Worm (Caenorhabditis elegans) whole organism, L1 larva: ENCODE results near the gene gldi-9.

Source experiments
- C04F5.9 ChIP-seq: sonication (generic microtip); optimal IDR thresholded peaks from 2 replicates; lab custom pipeline; 2016; ENCODE audit warnings: missing genetic modification characterization, missing compliant biosample characterization
- C16A3.4 ChIP-seq: fragments of 150-350 bp; optimal IDR thresholded peaks from 2 replicates; lab custom pipeline; 2014; ENCODE audit warnings: missing biosample characterization, missing genetic modification characterization
- C34B4.2 ChIP-seq: sonication (generic microtip); optimal IDR thresholded peaks from 2 replicates; lab custom pipeline; 2017; ENCODE audit warnings: mild to moderate bottlenecking, missing genetic modification characterization, missing compliant biosample characterization
- F16B12.6 ChIP-seq: fragments of 150-350 bp; optimal IDR thresholded peaks from 2 replicates; lab custom pipeline; 2014; ENCODE audit warnings: missing biosample characterization, missing genetic modification characterization
- Y116A8C.19 ChIP-seq: sonication (generic microtip); optimal IDR thresholded peaks from 2 replicates; lab custom pipeline; 2016; ENCODE audit warnings: missing compliant biosample characterization, missing genetic modification characterization, borderline replicate concordance
- aha-1 ChIP-seq: fragments of 150-350 bp; optimal IDR thresholded peaks from 2 replicates; lab custom pipeline; 2014; ENCODE audit warnings: missing biosample characterization, missing genetic modification characterization
- alr-1 ChIP-seq: fragments of 200-800 bp; sonication (Bioruptor generic); optimal IDR thresholded peaks from 2 replicates; lab custom pipeline; 2018; ENCODE audit warnings: borderline replicate concordance, mild to moderate bottlenecking, missing genetic modification characterization, missing compliant biosample characterization
- ama-1 ChIP-seq: fragments of 150-350 bp; optimal IDR thresholded peaks from 2 replicates; lab custom pipeline; 2014
- blmp-1 ChIP-seq: fragments of 150-350 bp; optimal IDR thresholded peaks from 2 replicates; lab custom pipeline; 2014; ENCODE audit warnings: missing biosample characterization, missing genetic modification characterization
- ceh-8 ChIP-seq: fragments of 200-800 bp; sonication (Bioruptor generic); optimal IDR thresholded peaks from 2 replicates; lab custom pipeline; 2018; ENCODE audit warnings: mild to moderate bottlenecking, missing genetic modification characterization, moderate library complexity, missing compliant biosample characterization
- ceh-82 ChIP-seq, 3 experiments: fragments of 150-350 bp in 1 of 3; sonication (generic microtip) in 2 of 3; optimal IDR thresholded peaks; 2 replicates each; lab custom pipeline; 2014 to 2017; ENCODE audit warnings: missing biosample characterization in 3 of 3, missing genetic modification characterization in 3 of 3
- ces-1 ChIP-seq: fragments of 150-350 bp; optimal IDR thresholded peaks from 2 replicates; lab custom pipeline; 2014; ENCODE audit warnings: missing biosample characterization, missing genetic modification reagents, missing genetic modification characterization
- dpl-1 ChIP-seq, 3 experiments: fragments of 150-350 bp in 2 of 3; sonication (generic microtip) in 1 of 3; optimal IDR thresholded peaks; 2 replicates each; lab custom pipeline; 2014 to 2017; ENCODE audit warnings: missing biosample characterization in 3 of 3, missing genetic modification characterization in 3 of 3, missing genetic modification reagents in 3 of 3
- dsc-1 ChIP-seq: sonication (generic microtip); optimal IDR thresholded peaks from 2 replicates; lab custom pipeline; 2016; ENCODE audit warnings: mild to moderate bottlenecking, missing genetic modification characterization, missing compliant biosample characterization
- egl-13 ChIP-seq: sonication (generic microtip); optimal IDR thresholded peaks from 2 replicates; lab custom pipeline; 2016; ENCODE audit warnings: missing genotype, missing genetic modification reagents, missing genetic modification characterization, missing compliant biosample characterization
- egl-27 ChIP-seq, 2 experiments: fragments of 150-350 bp in 1 of 2; sonication (generic microtip); optimal IDR thresholded peaks; 3 replicates each; lab custom pipeline; 2017 to 2018; ENCODE audit warnings: missing biosample characterization in 2 of 2, missing genetic modification characterization in 2 of 2, missing genetic modification reagents in 2 of 2
- elt-2 ChIP-seq: sonication (generic microtip); optimal IDR thresholded peaks from 2 replicates; lab custom pipeline; 2016; ENCODE audit warnings: missing genetic modification characterization, mild to moderate bottlenecking, inconsistent platforms, missing compliant biosample characterization, missing genetic modification reagents
- fkh-10 ChIP-seq: sonication (generic microtip); optimal IDR thresholded peaks from 2 replicates; lab custom pipeline; 2017; ENCODE audit warnings: missing biosample characterization, missing genetic modification reagents, missing genetic modification characterization
- fkh-8 ChIP-seq: sonication (generic microtip); optimal IDR thresholded peaks from 2 replicates; lab custom pipeline; 2016; ENCODE audit warnings: mild to moderate bottlenecking, missing genetic modification characterization, missing compliant biosample characterization
- fos-1 ChIP-seq: fragments of 150-350 bp; optimal IDR thresholded peaks from 2 replicates; lab custom pipeline; 2014; ENCODE audit warnings: missing biosample characterization, missing genetic modification characterization
- grh-1 ChIP-seq: fragments of 200-800 bp; sonication (Bioruptor generic); IDR thresholded peaks from 2 replicates; pipeline ENCODE4 v1.3.6; 2022; ENCODE audit warnings: missing genetic modification reagents, missing genetic modification characterization, missing compliant biosample characterization
- hlh-17 ChIP-seq: fragments of 200-800 bp; sonication (Bioruptor generic); optimal IDR thresholded peaks from 2 replicates; lab custom pipeline; 2018; ENCODE audit warnings: missing genetic modification characterization, mild to moderate bottlenecking, missing compliant biosample characterization, moderate library complexity, borderline replicate concordance
- irx-1 ChIP-seq: sonication (generic microtip); optimal IDR thresholded peaks from 2 replicates; lab custom pipeline; 2016; ENCODE audit warnings: missing genetic modification characterization, missing compliant biosample characterization
- isw-1 ChIP-seq: fragments of 200-800 bp; sonication (Bioruptor generic); IDR thresholded peaks from 2 replicates; pipeline ENCODE4 v1.3.6; 2022; ENCODE audit warnings: missing genetic modification characterization, missing compliant biosample characterization
- jun-1 ChIP-seq: fragments of 150-350 bp; optimal IDR thresholded peaks from 2 replicates; lab custom pipeline; 2014; ENCODE audit warnings: missing biosample characterization, missing genetic modification reagents, missing genetic modification characterization
- lin-13 ChIP-seq: fragments of 150-350 bp; optimal IDR thresholded peaks from 2 replicates; lab custom pipeline; 2014; ENCODE audit warnings: missing biosample characterization, missing genetic modification reagents, missing genetic modification characterization
- lin-14 ChIP-seq: fragments of 200-800 bp; sonication (Bioruptor generic); optimal IDR thresholded peaks from 2 replicates; lab custom pipeline; 2018; ENCODE audit warnings: mild to moderate bottlenecking, missing genetic modification characterization, moderate library complexity, missing compliant biosample characterization
- lin-15B ChIP-seq: fragments of 150-350 bp; sonication (generic microtip); optimal IDR thresholded peaks from 3 replicates; lab custom pipeline; 2014; ENCODE audit warnings: missing biosample characterization, missing genetic modification characterization
- lin-35 ChIP-seq, 2 experiments: fragments of 150-350 bp; optimal IDR thresholded peaks; 2 replicates each; lab custom pipeline; 2014; ENCODE audit warnings: missing biosample characterization in 2 of 2, missing genetic modification characterization in 2 of 2, missing genetic modification reagents in 2 of 2
- lin-39 ChIP-seq: fragments of 150-350 bp; optimal IDR thresholded peaks from 2 replicates; lab custom pipeline; 2014; ENCODE audit warnings: missing biosample characterization, missing genetic modification reagents, missing genetic modification characterization
- lsy-2 ChIP-seq, 2 experiments: fragments of 150-350 bp; optimal IDR thresholded peaks; 2 replicates each; lab custom pipeline; 2014; ENCODE audit warnings: missing biosample characterization in 2 of 2, missing genetic modification characterization in 2 of 2
- mdl-1 ChIP-seq, 2 experiments: fragments of 150-350 bp; optimal IDR thresholded peaks; 2 replicates each; lab custom pipeline; 2014 to 2017; ENCODE audit warnings: missing biosample characterization in 2 of 2, missing genetic modification characterization in 2 of 2, inconsistent platforms in 1 of 2
- mep-1 ChIP-seq: fragments of 150-350 bp; optimal IDR thresholded peaks from 2 replicates; lab custom pipeline; 2014; ENCODE audit warnings: missing biosample characterization, missing genetic modification characterization
- nhr-11 ChIP-seq: fragments of 150-350 bp; optimal IDR thresholded peaks from 2 replicates; lab custom pipeline; 2014; ENCODE audit warnings: missing biosample characterization, missing genetic modification characterization
- nhr-20 ChIP-seq: sonication (generic microtip); optimal IDR thresholded peaks from 2 replicates; lab custom pipeline; 2016; ENCODE audit warnings: mild to moderate bottlenecking, missing genetic modification characterization, missing compliant biosample characterization
- nhr-47 ChIP-seq: sonication (generic microtip); optimal IDR thresholded peaks from 2 replicates; lab custom pipeline; 2016; ENCODE audit warnings: mild to moderate bottlenecking, missing genetic modification characterization, moderate library complexity, missing compliant biosample characterization
- nhr-76 ChIP-seq: sonication (generic microtip); optimal IDR thresholded peaks from 2 replicates; lab custom pipeline; 2017; ENCODE audit warnings: missing biosample characterization, missing genetic modification characterization
- nhr-77 ChIP-seq: fragments of 150-350 bp; optimal IDR thresholded peaks from 2 replicates; lab custom pipeline; 2014; ENCODE audit warnings: missing biosample characterization, missing genetic modification characterization
- nhr-84 ChIP-seq: sonication (generic microtip); optimal IDR thresholded peaks from 2 replicates; lab custom pipeline; 2017; ENCODE audit warnings: missing biosample characterization, missing genetic modification characterization
- nhr-90 ChIP-seq: sonication (generic microtip); optimal IDR thresholded peaks from 2 replicates; lab custom pipeline; 2016; ENCODE audit warnings: mild to moderate bottlenecking, missing genetic modification characterization, missing compliant biosample characterization; ENCODE audit not compliant: poor library complexity
- pag-3 ChIP-seq: sonication (generic microtip); optimal IDR thresholded peaks from 2 replicates; lab custom pipeline; 2017; ENCODE audit warnings: missing genetic modification characterization, mild to moderate bottlenecking, missing compliant biosample characterization, antibody characterized with exemption, borderline replicate concordance; ENCODE audit not compliant: insufficient read depth
- rnt-1 ChIP-seq: sonication (generic microtip); optimal IDR thresholded peaks from 2 replicates; lab custom pipeline; 2016; ENCODE audit warnings: mild to moderate bottlenecking, missing genetic modification characterization, moderate library complexity, missing compliant biosample characterization
- skn-1 ChIP-seq: fragments of 150-350 bp; optimal IDR thresholded peaks from 2 replicates; lab custom pipeline; 2014; ENCODE audit warnings: missing biosample characterization, missing genetic modification characterization
- snpc-4 ChIP-seq: fragments of 150-350 bp; optimal IDR thresholded peaks from 2 replicates; lab custom pipeline; 2014; ENCODE audit warnings: missing biosample characterization, missing genetic modification characterization
- snu-23 ChIP-seq: sonication (generic microtip); optimal IDR thresholded peaks from 2 replicates; lab custom pipeline; 2016; ENCODE audit warnings: missing genetic modification characterization, missing compliant biosample characterization
- sptf-1 ChIP-seq: fragments of 150-350 bp; optimal IDR thresholded peaks from 2 replicates; lab custom pipeline; 2014; ENCODE audit warnings: missing biosample characterization, missing genetic modification characterization
- sup-37 ChIP-seq: fragments of 200-800 bp; sonication (Bioruptor generic); optimal IDR thresholded peaks from 2 replicates; lab custom pipeline; 2018; ENCODE audit warnings: mild to moderate bottlenecking, missing genetic modification characterization, missing compliant biosample characterization
- tbx-2 ChIP-seq: sonication (generic microtip); optimal IDR thresholded peaks from 2 replicates; lab custom pipeline; 2016; ENCODE audit warnings: missing genetic modification characterization, missing compliant biosample characterization
- tlp-1 ChIP-seq: fragments of 150-350 bp; optimal IDR thresholded peaks from 2 replicates; lab custom pipeline; 2014; ENCODE audit warnings: missing biosample characterization, missing genetic modification characterization
- unc-62 ChIP-seq: fragments of 150-350 bp; optimal IDR thresholded peaks from 2 replicates; lab custom pipeline; 2014; ENCODE audit warnings: missing biosample characterization, missing genetic modification reagents, missing genetic modification characterization
- unc-86 ChIP-seq: sonication (generic microtip); optimal IDR thresholded peaks from 2 replicates; lab custom pipeline; 2016; ENCODE audit warnings: missing genetic modification characterization, missing compliant biosample characterization
- zip-4 ChIP-seq: fragments of 200-800 bp; sonication (Bioruptor generic); optimal IDR thresholded peaks from 2 replicates; lab custom pipeline; 2018; ENCODE audit warnings: mild to moderate bottlenecking, missing genetic modification characterization, moderate library complexity, missing compliant biosample characterization
- ztf-11 ChIP-seq, 2 experiments: sonication (generic microtip); optimal IDR thresholded peaks; 2 replicates each; lab custom pipeline; 2016 to 2017; ENCODE audit warnings: missing genetic modification characterization in 2 of 2, missing biosample characterization in 1 of 2, missing compliant biosample characterization in 1 of 2

The gldi-9 gene

ce11 chrIII:2804461-2804860 is 48.3 kb upstream of the gldi-9 start:
- TF ChIP-seq C16A3.4 (tag; lab: Kevin White, UChicago) (peak; percentile 62), blmp-1 (tag; lab: Kevin White, UChicago) (peak; percentile 61), pag-3 (no peak), fkh-10 (GFP tag; lab: Kevin White, UChicago) (no peak), Y116A8C.19 (tag; lab: Kevin White, UChicago) (no peak), egl-27 (tag; optimal IDR thresholded peaks at IDR 0.05; lab: Kevin White, UChicago) (no peak), lsy-2 (tag; optimal IDR thresholded peaks at IDR 0.05; lab: Kevin White, UChicago) (peak; percentile 76 to 79), mep-1 (tag; lab: Kevin White, UChicago) (peak; percentile 86), dpl-1 (GFP tag; optimal IDR thresholded peaks at IDR 0.05; lab: Kevin White, UChicago) (peak; percentile 65 to 78 (median 77)), snpc-4 (tag; lab: Kevin White, UChicago) (peak; percentile 48), nhr-47 (tag; lab: Kevin White, UChicago) (peak; percentile 44), zip-4 (GFP tag; lab: Kevin White, UChicago) (no peak), grh-1 (GFP tag; lab: Robert Waterston, UW) (peak; percentile 36; the same call in 1 of the 2 replicates), hlh-17 (GFP tag; lab: Kevin White, UChicago) (no peak), dsc-1 (tag; lab: Kevin White, UChicago) (peak; percentile 37), tbx-2 (tag; lab: Kevin White, UChicago) (peak; percentile 48), nhr-11 (no peak), isw-1 (GFP tag; lab: Robert Waterston, UW) (no peak), alr-1 (no peak), nhr-90 (tag; lab: Kevin White, UChicago) (peak; percentile 42), skn-1 (peak; percentile 14), rnt-1 (tag; lab: Kevin White, UChicago) (no peak), aha-1 (tag; lab: Kevin White, UChicago) (no peak), nhr-84 (tag; lab: Kevin White, UChicago) (no peak), ceh-82 (tag; optimal IDR thresholded peaks at IDR 0.05; lab: Kevin White, UChicago) (peak in 2 of 3 experiments; percentile 36 to 41), snu-23 (GFP tag; lab: Kevin White, UChicago) (peak; percentile 87), ces-1 (GFP tag; lab: Kevin White, UChicago) (no peak), ama-1 (lab: Kevin White, UChicago) (no peak), ztf-11 (tag; optimal IDR thresholded peaks at IDR 0.05; lab: Kevin White, UChicago) (no peak), nhr-76 (tag; lab: Kevin White, UChicago) (no peak), C04F5.9 (tag; lab: Kevin White, UChicago) (no peak), tlp-1 (tag; lab: Kevin White, UChicago) (no peak), nhr-77 (tag; lab: Kevin White, UChicago) (no peak), nhr-20 (peak; percentile 68), sptf-1 (tag; lab: Kevin White, UChicago) (no peak), ceh-8 (no peak), elt-2 (tag; lab: Kevin White, UChicago) (no peak), fos-1 (tag; lab: Kevin White, UChicago) (no peak), lin-35 (GFP tag; optimal IDR thresholded peaks at IDR 0.05; lab: Kevin White, UChicago) (peak; percentile 79 to 80), sup-37 (no peak), jun-1 (tag; lab: Kevin White, UChicago) (peak; percentile 33), unc-86 (tag; lab: Kevin White, UChicago) (no peak), irx-1 (peak; percentile 19), lin-39 (tag; lab: Kevin White, UChicago) (peak; percentile 41), egl-13 (tag; lab: Kevin White, UChicago) (no peak), fkh-8 (no peak), lin-14 (peak; percentile 90), lin-15B (tag; lab: Kevin White, UChicago) (no peak), unc-62 (GFP tag; lab: Kevin White, UChicago) (no peak), F16B12.6 (tag; lab: Kevin White, UChicago) (peak; percentile 54), C34B4.2 (tag; lab: Kevin White, UChicago) (no peak), mdl-1 (tag; optimal IDR thresholded peaks at IDR 0.05; lab: Kevin White, UChicago) (peak in 1 of 2 experiments; percentile 74), lin-13 (GFP tag; lab: Kevin White, UChicago) (peak; percentile 72)
